Fruit fly (Drosophila melanogaster): Measurements from ENCODE around the gene CG32453.
A peak's percentile ranks its signal among the peaks of the same experiment; 100 is the strongest.

The CG32453 gene

DNA sequence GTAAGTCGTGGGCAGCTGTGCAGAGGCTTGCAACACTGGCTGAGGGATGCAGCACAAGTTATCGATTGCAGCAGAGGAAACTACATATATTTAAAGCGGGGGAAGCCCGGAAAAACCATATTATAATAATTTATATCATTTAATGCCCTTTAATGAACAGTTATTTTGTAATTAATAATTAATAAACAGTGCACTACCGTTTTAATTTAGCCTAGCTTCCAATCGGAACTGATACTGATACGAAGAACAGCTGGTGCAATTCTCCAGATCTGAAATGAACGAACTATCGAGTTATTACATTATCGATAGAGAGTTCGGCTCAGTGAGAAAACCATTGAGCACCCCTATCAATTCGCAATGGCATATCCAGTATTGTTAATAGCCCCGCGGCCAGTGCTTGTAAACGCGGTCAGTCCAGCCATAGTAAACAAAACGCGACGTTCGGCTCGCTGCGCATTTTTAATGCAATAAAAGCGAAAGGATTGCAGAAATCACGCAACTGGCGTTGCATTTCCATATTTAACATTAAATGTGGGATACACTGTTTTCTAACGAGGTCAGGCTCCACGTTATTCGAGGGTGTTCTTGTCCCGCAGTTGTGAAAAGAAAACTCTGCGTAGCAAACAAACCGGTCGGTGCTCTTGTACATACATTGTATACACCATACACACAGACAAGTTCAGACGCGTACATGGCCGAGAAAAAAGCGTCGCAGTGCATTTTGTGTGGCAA is 44.5 kb downstream of the CG32453 start, which contains the start of gene CG7369 (continued):
- TF ChIP-seq bab2 (GFP tag; optimal IDR thresholded peaks at IDR 0.05), result peak; percentile 77
- peak; percentile 82 for TF ChIP-seq Dek (tag; optimal IDR thresholded peaks at IDR 0.05)
- TF ChIP-seq CG4617 (GFP tag; optimal IDR thresholded peaks at IDR 0.05; ENCODE audit: borderline replicate concordance), result peak; percentile 62
- peak; percentile 78; the same call in 1 of the 2 replicates for TF ChIP-seq wdn (GFP tag; IDR thresholded peaks at IDR 0.05)
- peak; percentile 97 for TF ChIP-seq Sin3A (optimal IDR thresholded peaks at IDR 0.05)
- TF ChIP-seq CG14965 (GFP tag; optimal IDR thresholded peaks at IDR 0.05; ENCODE audit: borderline replicate concordance), result peak; percentile 20
- peak; percentile 81 for TF ChIP-seq BtbVII (GFP tag; optimal IDR thresholded peaks at IDR 0.05)
- peak; percentile 89 for TF ChIP-seq Dbx (GFP tag; IDR thresholded peaks at IDR 0.05)
- TF ChIP-seq Taf1 (GFP tag; IDR thresholded peaks at IDR 0.05), result no peak
- peak; percentile 81 for TF ChIP-seq CG2678 (tag; optimal IDR thresholded peaks at IDR 0.05)
- peak; percentile 51; the same call in 1 of the 2 replicates for TF ChIP-seq gt (GFP tag; IDR thresholded peaks at IDR 0.05)
- peak; percentile 62 for TF ChIP-seq CG10274 (GFP tag; optimal IDR thresholded peaks at IDR 0.05)
- peak; percentile 89 for TF ChIP-seq tin (GFP tag; optimal IDR thresholded peaks at IDR 0.05)
- no peak for TF ChIP-seq Lim3 (GFP tag; IDR thresholded peaks at IDR 0.05)
- TF ChIP-seq Poxn (GFP tag; IDR thresholded peaks at IDR 0.05), result peak; percentile 57; the same call in 1 of the 2 replicates
- TF ChIP-seq ttk (GFP tag; IDR thresholded peaks at IDR 0.05), result peak; percentile 60; the same call in 1 of the 2 replicates
- TF ChIP-seq mirr (GFP tag; optimal IDR thresholded peaks at IDR 0.05), result peak; percentile 61
- peak; percentile 67 for TF ChIP-seq pum (GFP tag; optimal IDR thresholded peaks at IDR 0.05)
- no peak for TF ChIP-seq sc (optimal IDR thresholded peaks at IDR 0.05)
- TF ChIP-seq sc (GFP tag; optimal IDR thresholded peaks at IDR 0.05), result peak; percentile 76
- TF ChIP-seq yki (optimal IDR thresholded peaks at IDR 0.05), result no peak
- TF ChIP-seq CG17568 (GFP tag; optimal IDR thresholded peaks at IDR 0.05), result no peak
- TF ChIP-seq CG3065 (GFP tag; optimal IDR thresholded peaks at IDR 0.05), result peak; percentile 66
- TF ChIP-seq Max (GFP tag; optimal IDR thresholded peaks at IDR 0.05), result peak; percentile 88
- peak; percentile 85 for TF ChIP-seq Antp (GFP tag; optimal IDR thresholded peaks at IDR 0.05)
- TF ChIP-seq CG31224 (GFP tag; IDR thresholded peaks at IDR 0.05), result peak; percentile 55
- TF ChIP-seq lbe (GFP tag; optimal IDR thresholded peaks at IDR 0.05), result peak; percentile 92
- TF ChIP-seq Pdp1 (GFP tag; optimal IDR thresholded peaks at IDR 0.05), result peak; percentile 68 to 81
- TF ChIP-seq trem (tag; optimal IDR thresholded peaks at IDR 0.05), result peak; percentile 60
- TF ChIP-seq ind (GFP tag; optimal IDR thresholded peaks at IDR 0.05), result peak; percentile 90
- peak; percentile 88 for TF ChIP-seq Blimp-1 (GFP tag; optimal IDR thresholded peaks at IDR 0.05)
- peak; percentile 81 for TF ChIP-seq Sox100B (GFP tag; optimal IDR thresholded peaks at IDR 0.05)
- TF ChIP-seq Hey (tag; optimal IDR thresholded peaks at IDR 0.05), result peak; percentile 10
- peak; percentile 34 to 81 for TF ChIP-seq crp (GFP tag; optimal IDR thresholded peaks at IDR 0.05)
- peak; percentile 71 for TF ChIP-seq CG15601 (tag; optimal IDR thresholded peaks at IDR 0.05)
- peak; percentile 63 for TF ChIP-seq CG17612 (GFP tag; IDR thresholded peaks at IDR 0.05)
- TF ChIP-seq bbx (GFP tag; IDR thresholded peaks at IDR 0.05; ENCODE audit: partially characterized antibody), result peak; percentile 24; the same call in 1 of the 2 replicates
- no peak for TF ChIP-seq usp (GFP tag; optimal IDR thresholded peaks at IDR 0.05)
- TF ChIP-seq HmgZ (tag; optimal IDR thresholded peaks at IDR 0.05), result peak; percentile 88
- TF ChIP-seq cwo (GFP tag; optimal IDR thresholded peaks at IDR 0.05), result peak; percentile 76
- TF ChIP-seq nom (GFP tag; optimal IDR thresholded peaks at IDR 0.05), result peak; percentile 39
- peak; percentile 41 for TF ChIP-seq HLHmδ (GFP tag; optimal IDR thresholded peaks at IDR 0.05)
- TF ChIP-seq HHEX (GFP tag; optimal IDR thresholded peaks at IDR 0.05), result peak; percentile 80
- TF ChIP-seq salm (tag; optimal IDR thresholded peaks at IDR 0.05), result peak; percentile 33
- TF ChIP-seq CG11560 (tag; IDR thresholded peaks at IDR 0.05), result no peak; the same call in 1 of the 3 replicates
- peak; percentile 63 for TF ChIP-seq twi (tag; optimal IDR thresholded peaks at IDR 0.05)
- TF ChIP-seq Hr39 (optimal IDR thresholded peaks at IDR 0.05), result peak; percentile 58
- peak; percentile 55 for TF ChIP-seq Jarid2 (GFP tag; optimal IDR thresholded peaks at IDR 0.05)
- TF ChIP-seq CG12659 (GFP tag; optimal IDR thresholded peaks at IDR 0.05), result peak; percentile 95
